Worm (Caenorhabditis elegans): ENCODE measurements around the gene Y59A8B.8.

- no peak for TF ChIP-seq him-1 (tag; optimal IDR thresholded peaks at IDR 0.05)
- TF ChIP-seq W03F9.2 (tag; optimal IDR thresholded peaks at IDR 0.05): no peak
Observed at ce11 chrV:18021464-18021863, 44.6 kb downstream of the Y59A8B.8 start.
